Fruit fly (Drosophila melanogaster): ENCODE measurements around the gene Sec61gamma.

Sec61gamma gene

DNA sequence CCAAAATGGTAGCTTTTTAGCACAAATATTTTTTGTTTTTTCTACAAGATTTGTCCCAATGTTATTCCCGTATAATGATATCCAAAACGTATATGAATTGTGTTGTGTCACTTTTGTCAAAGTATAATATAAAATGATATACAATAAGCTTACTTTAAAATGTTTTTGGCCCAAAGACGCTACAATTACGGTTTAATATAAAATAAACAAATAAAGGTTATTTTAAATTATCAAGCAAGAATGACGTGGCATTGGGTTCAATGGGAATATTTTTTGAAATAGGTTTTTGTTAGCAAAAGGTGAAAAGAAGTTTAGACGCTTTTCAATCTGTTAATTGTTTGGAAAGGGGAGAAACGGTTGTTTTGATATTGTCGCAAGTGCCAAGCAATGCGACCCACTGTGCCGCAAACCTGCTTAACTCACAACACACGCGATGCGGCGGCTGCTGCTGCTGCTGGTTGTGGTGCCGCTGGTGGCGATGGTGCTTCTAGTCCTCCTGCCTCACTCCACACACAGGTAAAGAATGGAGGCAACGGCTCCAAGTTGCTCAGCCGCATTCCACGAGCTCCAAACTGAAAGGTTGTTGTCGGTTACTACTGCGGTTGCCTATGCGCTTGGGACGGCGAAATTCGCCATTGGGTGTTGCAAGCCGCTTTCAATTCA is 20.2 kb downstream of the Sec61gamma start (continued):
- TF ChIP-seq dm (GFP tag; optimal IDR thresholded peaks at IDR 0.05) (no peak), sens (GFP tag) (peak; percentile 91), CG2116 (GFP tag; optimal IDR thresholded peaks at IDR 0.05) (peak; percentile 5), gsb-n (tag; optimal IDR thresholded peaks at IDR 0.05) (no peak), mirr (GFP tag; optimal IDR thresholded peaks at IDR 0.05) (no peak), usp (GFP tag; optimal IDR thresholded peaks at IDR 0.05) (no peak), tll (GFP tag; optimal IDR thresholded peaks at IDR 0.05) (no peak), fd3F (GFP tag; optimal IDR thresholded peaks at IDR 0.05) (peak; percentile 7), CG17186 (GFP tag; optimal IDR thresholded peaks at IDR 0.05) (no peak), hbn (GFP tag; IDR thresholded peaks at IDR 0.05; ENCODE audit: partially characterized antibody) (no peak), CkIIα-i1 (GFP tag; IDR thresholded peaks at IDR 0.05) (no peak), tap (tag; optimal IDR thresholded peaks at IDR 0.05) (no peak), nom (GFP tag; optimal IDR thresholded peaks at IDR 0.05) (no peak), Hsf (GFP tag; optimal IDR thresholded peaks at IDR 0.05) (peak; percentile 34), pho (GFP tag; optimal IDR thresholded peaks at IDR 0.05) (no peak), klu (GFP tag; IDR thresholded peaks at IDR 0.05) (no peak), Xbp1 (GFP tag; optimal IDR thresholded peaks at IDR 0.05) (peak; percentile 38), yki (optimal IDR thresholded peaks at IDR 0.05) (no peak), B-H2 (GFP tag; optimal IDR thresholded peaks at IDR 0.05) (no peak), psq (GFP tag; optimal IDR thresholded peaks at IDR 0.05) (no peak), Mrtf (GFP tag; IDR thresholded peaks at IDR 0.05) (no peak), CG13775 (GFP tag; optimal IDR thresholded peaks at IDR 0.05) (peak; percentile 67), jing (GFP tag; optimal IDR thresholded peaks at IDR 0.05) (no peak), CG12155 (GFP tag; optimal IDR thresholded peaks at IDR 0.05) (peak; percentile 2), crp (GFP tag; optimal IDR thresholded peaks at IDR 0.05) (peak in 1 of 2 experiments; percentile 1), Blimp-1 (GFP tag; optimal IDR thresholded peaks at IDR 0.05) (no peak), CG9437 (GFP tag; optimal IDR thresholded peaks at IDR 0.05) (peak; percentile 76), az2 (GFP tag; optimal IDR thresholded peaks at IDR 0.05) (peak; percentile 64), BtbVII (GFP tag; optimal IDR thresholded peaks at IDR 0.05) (peak; percentile 5), Rfx (GFP tag; IDR thresholded peaks at IDR 0.05) (no peak), CG3726 (GFP tag; IDR thresholded peaks at IDR 0.05) (no peak), Pdp1 (GFP tag; optimal IDR thresholded peaks at IDR 0.05) (peak; percentile 14 to 21), CG4707 (GFP tag; optimal IDR thresholded peaks at IDR 0.05) (peak; percentile 44), stwl (tag; optimal IDR thresholded peaks at IDR 0.05) (no peak), CG1647 (GFP tag; optimal IDR thresholded peaks at IDR 0.05) (no peak), slbo (GFP tag; IDR thresholded peaks at IDR 0.05) (no peak; the same call in 1 of the 2 replicates), CG17568 (GFP tag; optimal IDR thresholded peaks at IDR 0.05) (no peak), CG1832 (GFP tag; optimal IDR thresholded peaks at IDR 0.05) (no peak), oc (tag; optimal IDR thresholded peaks at IDR 0.05) (no peak), Jarid2 (GFP tag; optimal IDR thresholded peaks at IDR 0.05) (no peak), CrebB (tag; optimal IDR thresholded peaks at IDR 0.05) (no peak), CG13296 (GFP tag; optimal IDR thresholded peaks at IDR 0.05) (no peak), hkb (optimal IDR thresholded peaks at IDR 0.05) (no peak), hkb (GFP tag; IDR thresholded peaks at IDR 0.05) (no peak), CG17328 (GFP tag; IDR thresholded peaks at IDR 0.05) (no peak), CG4404 (GFP tag; IDR thresholded peaks at IDR 0.05) (0 out of 2 replicates have a peak, but pooled peaks have one; percentile 26), seq (GFP tag; IDR thresholded peaks at IDR 0.05) (no peak), CG10366 (GFP tag; IDR thresholded peaks at IDR 0.05) (no peak; the same call in 1 of the 2 replicates), tna (GFP tag; IDR thresholded peaks at IDR 0.05; ENCODE audit: partially characterized antibody) (no peak), pnt (GFP tag; optimal IDR thresholded peaks at IDR 0.05) (no peak)

Measured in whole organism, embryonic.